Worm (Caenorhabditis elegans) whole organism, L4/young adult: ENCODE data around the gene nhr-52.

Source experiments
- W03F9.2 ChIP-seq: fragments of 150-350 bp; optimal IDR thresholded peaks from 2 replicates; lab custom pipeline; 2014; ENCODE audit warnings: missing biosample characterization, missing genetic modification characterization
- him-1 ChIP-seq: sonication (generic microtip); optimal IDR thresholded peaks from 2 replicates; lab custom pipeline; 2016; ENCODE audit warnings: missing genotype, missing genetic modification reagents, missing genetic modification characterization, missing compliant biosample characterization

DNA sequence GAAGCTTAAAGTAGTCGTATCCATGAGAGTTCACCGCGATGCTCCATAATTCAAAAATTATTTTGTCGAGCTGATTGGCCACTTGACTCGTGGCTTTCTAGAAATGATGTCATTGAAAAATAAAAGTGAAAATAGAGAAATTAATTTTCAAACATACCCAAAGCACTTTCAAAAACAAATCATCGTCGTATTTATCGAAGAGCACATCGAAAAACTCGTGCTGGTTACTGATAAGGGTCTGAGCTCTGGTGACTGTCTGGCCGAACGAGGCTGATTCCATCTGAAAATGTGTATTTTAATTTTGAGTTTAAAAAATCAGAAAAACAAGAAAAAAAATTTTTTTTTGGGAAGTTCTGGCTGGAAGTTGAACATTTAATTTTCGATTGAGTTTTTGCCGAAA lies 35.1 kb downstream of the nhr-52 start:
- TF ChIP-seq him-1 (tag; lab: Kevin White, UChicago) (no peak), W03F9.2 (tag; lab: Kevin White, UChicago) (no peak)
